Worm (Caenorhabditis elegans) whole organism, midembryonic: ENCODE measurements around the gene srt-55.

ENCODE experiments used
- T22C8.4 ChIP-seq: fragments of 200-800 bp; sonication (Bioruptor generic); IDR thresholded peaks from 2 replicates; pipeline ENCODE4 v1.3.6; 2022; ENCODE audit warnings: missing genetic modification characterization, missing compliant biosample characterization
- cog-1 ChIP-seq: sonication (generic microtip); optimal IDR thresholded peaks from 2 replicates; lab custom pipeline; 2016; ENCODE audit warnings: missing genetic modification characterization, missing compliant biosample characterization
- flt-1 ChIP-seq: fragments of 200-800 bp; sonication (Bioruptor generic); IDR thresholded peaks from 2 replicates; pipeline ENCODE4 v1.3.6; 2022; ENCODE audit warnings: missing genetic modification characterization, missing compliant biosample characterization
- klf-2 ChIP-seq: fragments of 200-800 bp; sonication (Bioruptor generic); conservative IDR thresholded peaks from 2 replicates; pipeline ENCODE4 v1.3.6; 2022; ENCODE audit warnings: missing genetic modification reagents, missing genetic modification characterization, missing compliant biosample characterization
- med-1 ChIP-seq: sonication (generic microtip); optimal IDR thresholded peaks from 2 replicates; lab custom pipeline; 2017; ENCODE audit warnings: missing genetic modification characterization, mild to moderate bottlenecking, missing compliant biosample characterization, antibody characterized with exemption, missing genetic modification reagents; ENCODE audit not compliant: insufficient read depth
- ref-1 ChIP-seq: fragments of 200-800 bp; sonication (Bioruptor generic); conservative IDR thresholded peaks from 2 replicates; pipeline ENCODE4 v1.3.6; 2022; ENCODE audit warnings: missing genetic modification reagents, missing genetic modification characterization, missing compliant biosample characterization
- tab-1 ChIP-seq: fragments of 200-800 bp; sonication (Bioruptor generic); IDR thresholded peaks from 2 replicates; pipeline ENCODE4 v1.3.6; 2022; ENCODE audit warnings: missing genetic modification characterization, missing compliant biosample characterization
- ztf-23 ChIP-seq: fragments of 200-800 bp; sonication (Bioruptor generic); IDR thresholded peaks from 2 replicates; pipeline ENCODE4 v1.3.6; 2022; ENCODE audit warnings: missing genetic modification reagents, missing genetic modification characterization, missing compliant biosample characterization
- ztf-29 ChIP-seq: fragments of 200-800 bp; sonication (Bioruptor generic); IDR thresholded peaks from 2 replicates; pipeline ENCODE4 v1.3.6; 2022; ENCODE audit warnings: missing genetic modification reagents, missing genetic modification characterization, missing compliant biosample characterization

ce11 chrIII:10059002-10059401, 47.3 kb downstream of the srt-55 start, which contains the start of gene T16G12.8:
- TF ChIP-seq ref-1 (GFP tag; lab: Robert Waterston, UW): no peak
- TF ChIP-seq flt-1 (GFP tag; lab: Robert Waterston, UW): no peak
- no peak for TF ChIP-seq ztf-29
- TF ChIP-seq ztf-23 (GFP tag; lab: Robert Waterston, UW): no peak
- TF ChIP-seq T22C8.4 (GFP tag; lab: Robert Waterston, UW): no peak
- TF ChIP-seq med-1 (GFP tag; lab: Kevin White, UChicago): no peak
- no peak for TF ChIP-seq cog-1 (tag; lab: Kevin White, UChicago)
- TF ChIP-seq tab-1 (GFP tag; lab: Robert Waterston, UW): no peak
- no peak for TF ChIP-seq klf-2 (GFP tag; lab: Robert Waterston, UW)
